Worm (Caenorhabditis elegans) whole organism, young adult: ENCODE measurements around the gene hadb-1.

ENCODE experiments used
- B0261.1 ChIP-seq: sonication (generic microtip); optimal IDR thresholded peaks from 2 replicates; lab custom pipeline; 2016; ENCODE audit warnings: mild to moderate bottlenecking, missing genetic modification characterization, moderate library complexity, missing compliant biosample characterization
- C17E4.6 ChIP-seq: fragments of 200-800 bp; sonication (Bioruptor generic); IDR thresholded peaks from 2 replicates; pipeline ENCODE4 v1.3.6; 2022; ENCODE audit warnings: missing genetic modification reagents, missing genetic modification characterization, missing compliant biosample characterization
- D2030.7 ChIP-seq: fragments of 200-800 bp; sonication (Bioruptor generic); IDR thresholded peaks from 2 replicates; pipeline ENCODE4 v1.3.6; 2022; ENCODE audit warnings: missing genetic modification reagents, missing genetic modification characterization, missing compliant biosample characterization
- F37B4.10 ChIP-seq: fragments of 200-800 bp; sonication (Bioruptor generic); IDR thresholded peaks from 2 replicates; pipeline ENCODE4 v1.3.6; 2022; ENCODE audit warnings: missing genetic modification characterization, missing compliant biosample characterization
- F39B2.1 ChIP-seq: fragments of 200-800 bp; sonication (Bioruptor generic); IDR thresholded peaks from 2 replicates; pipeline ENCODE4 v1.3.6; 2022; ENCODE audit warnings: missing genetic modification reagents, missing genetic modification characterization, missing compliant biosample characterization
- F49E8.2 ChIP-seq: sonication (generic microtip); optimal IDR thresholded peaks from 3 replicates; lab custom pipeline; 2017; ENCODE audit warnings: missing genetic modification characterization, mild to moderate bottlenecking, missing compliant biosample characterization, antibody characterized with exemption, moderate library complexity; ENCODE audit not compliant: insufficient read depth
- F52B5.7 ChIP-seq: sonication (generic microtip); optimal IDR thresholded peaks from 2 replicates; lab custom pipeline; 2016; ENCODE audit warnings: mild to moderate bottlenecking, missing genetic modification characterization, missing compliant biosample characterization
- F55B11.4 ChIP-seq: sonication (generic microtip); optimal IDR thresholded peaks from 2 replicates; lab custom pipeline; 2016; ENCODE audit warnings: missing compliant biosample characterization, missing genetic modification characterization, borderline replicate concordance; ENCODE audit not compliant: insufficient read depth
- F57A8.1 ChIP-seq: fragments of 200-800 bp; sonication (Bioruptor generic); optimal IDR thresholded peaks from 2 replicates; lab custom pipeline; 2018; ENCODE audit warnings: mild to moderate bottlenecking, missing genetic modification characterization, moderate library complexity, missing compliant biosample characterization
- K12H6.12 ChIP-seq: fragments of 200-800 bp; sonication (Bioruptor generic); optimal IDR thresholded peaks from 2 replicates; lab custom pipeline; 2018; ENCODE audit warnings: mild to moderate bottlenecking, missing genetic modification characterization, missing compliant biosample characterization
- Y53F4B.3 ChIP-seq: fragments of 200-800 bp; sonication (Bioruptor generic); IDR thresholded peaks from 2 replicates; pipeline ENCODE4 v1.3.6; 2022; ENCODE audit warnings: missing genetic modification reagents, missing genetic modification characterization, missing compliant biosample characterization
- Y67H2A.10 ChIP-seq: fragments of 200-800 bp; sonication (Bioruptor generic); conservative IDR thresholded peaks from 2 replicates; pipeline ENCODE4 v1.3.6; 2022; ENCODE audit warnings: missing genetic modification reagents, missing genetic modification characterization, missing compliant biosample characterization
- ZK185.1 ChIP-seq: sonication (generic microtip); optimal IDR thresholded peaks from 2 replicates; lab custom pipeline; 2016; ENCODE audit warnings: mild to moderate bottlenecking, missing genetic modification characterization, missing compliant biosample characterization; ENCODE audit not compliant: poor library complexity, severe bottlenecking
- akir-1 ChIP-seq: fragments of 200-800 bp; sonication (Bioruptor generic); optimal IDR thresholded peaks from 2 replicates; lab custom pipeline; 2018; ENCODE audit warnings: mild to moderate bottlenecking, missing genetic modification characterization, moderate library complexity, missing compliant biosample characterization
- ama-1 ChIP-seq, 3 experiments: fragments of 150-350 bp in 1 of 3; sonication (generic microtip) in 2 of 3; optimal IDR thresholded peaks; 2 replicates each; lab custom pipeline; 2014 to 2018; ENCODE audit warnings: missing biosample characterization in 2 of 3, missing genetic modification characterization in 2 of 3, missing genetic modification reagents in 2 of 3
- aptf-3 ChIP-seq: fragments of 200-800 bp; sonication (Bioruptor generic); IDR thresholded peaks from 2 replicates; pipeline ENCODE4 v1.3.6; 2022; ENCODE audit warnings: missing genetic modification characterization, missing compliant biosample characterization
- ceh-100 ChIP-seq: fragments of 200-800 bp; sonication (Bioruptor generic); IDR thresholded peaks from 2 replicates; pipeline ENCODE4 v1.3.6; 2022; ENCODE audit warnings: missing genetic modification reagents, missing genetic modification characterization, missing compliant biosample characterization
- ceh-58 ChIP-seq: fragments of 200-800 bp; sonication (Bioruptor generic); IDR thresholded peaks from 2 replicates; pipeline ENCODE4 v1.3.6; 2022; ENCODE audit warnings: missing genetic modification characterization, missing compliant biosample characterization
- chd-7 ChIP-seq: sonication (generic microtip); optimal IDR thresholded peaks from 2 replicates; lab custom pipeline; 2016; ENCODE audit warnings: mild to moderate bottlenecking, missing genetic modification characterization, moderate library complexity, missing compliant biosample characterization
- dpl-1 ChIP-seq: fragments of 150-350 bp; optimal IDR thresholded peaks from 2 replicates; lab custom pipeline; 2014; ENCODE audit warnings: missing biosample characterization, missing genetic modification reagents, missing genetic modification characterization
- efl-1 ChIP-seq: fragments of 150-350 bp; optimal IDR thresholded peaks from 2 replicates; lab custom pipeline; 2014; ENCODE audit warnings: missing biosample characterization, missing genetic modification reagents, missing genetic modification characterization
- egl-18 ChIP-seq: fragments of 200-800 bp; sonication (Bioruptor generic); IDR thresholded peaks from 2 replicates; pipeline ENCODE4 v1.3.6; 2022; ENCODE audit warnings: missing genetic modification reagents, missing genetic modification characterization, missing compliant biosample characterization
- egl-44 ChIP-seq: fragments of 200-800 bp; sonication (Bioruptor generic); IDR thresholded peaks from 2 replicates; pipeline ENCODE4 v1.3.6; 2022; ENCODE audit warnings: missing genetic modification reagents, missing genetic modification characterization, missing compliant biosample characterization
- fkh-3 ChIP-seq: sonication (generic microtip); optimal IDR thresholded peaks from 2 replicates; lab custom pipeline; 2016; ENCODE audit warnings: mild to moderate bottlenecking, missing genetic modification characterization, missing compliant biosample characterization
- hlh-12 ChIP-seq: sonication (generic microtip); optimal IDR thresholded peaks from 2 replicates; lab custom pipeline; 2016; ENCODE audit warnings: missing genetic modification characterization, missing compliant biosample characterization
- hlh-26 ChIP-seq: fragments of 200-800 bp; sonication (Bioruptor generic); conservative IDR thresholded peaks from 2 replicates; pipeline ENCODE4 v1.3.6; 2022; ENCODE audit warnings: missing genetic modification reagents, missing genetic modification characterization, missing compliant biosample characterization
- hrde-1 ChIP-seq: sonication (generic microtip); optimal IDR thresholded peaks from 2 replicates; lab custom pipeline; 2016; ENCODE audit warnings: missing genetic modification characterization, mild to moderate bottlenecking, missing compliant biosample characterization, moderate library complexity, missing genotype, missing genetic modification reagents, borderline replicate concordance
- let-526 ChIP-seq: fragments of 200-800 bp; sonication (Bioruptor generic); IDR thresholded peaks from 2 replicates; pipeline ENCODE4 v1.3.6; 2022; ENCODE audit warnings: missing genetic modification reagents, missing genetic modification characterization, missing compliant biosample characterization
- lin-26 ChIP-seq: fragments of 200-800 bp; sonication (Bioruptor generic); IDR thresholded peaks from 2 replicates; pipeline ENCODE4 v1.3.6; 2022; ENCODE audit warnings: missing genetic modification reagents, missing genetic modification characterization, missing compliant biosample characterization
- lin-40 ChIP-seq: sonication (generic microtip); optimal IDR thresholded peaks from 2 replicates; lab custom pipeline; 2016; ENCODE audit warnings: missing genetic modification characterization, mild to moderate bottlenecking, missing compliant biosample characterization, missing genotype, missing genetic modification reagents
- lsl-1 ChIP-seq: fragments of 200-800 bp; sonication (Bioruptor generic); optimal IDR thresholded peaks from 2 replicates; lab custom pipeline; 2018; ENCODE audit warnings: mild to moderate bottlenecking, missing genetic modification characterization, moderate library complexity, missing compliant biosample characterization
- madf-8 ChIP-seq: fragments of 200-800 bp; sonication (Bioruptor generic); conservative IDR thresholded peaks from 2 replicates; pipeline ENCODE4 v1.3.6; 2022; ENCODE audit warnings: missing genetic modification reagents, missing genetic modification characterization, missing compliant biosample characterization
- mcd-1 ChIP-seq: fragments of 200-800 bp; sonication (Bioruptor generic); IDR thresholded peaks from 2 replicates; pipeline ENCODE4 v1.3.6; 2022; ENCODE audit warnings: missing genetic modification reagents, missing genetic modification characterization, missing compliant biosample characterization
- nfya-1 ChIP-seq: sonication (generic microtip); optimal IDR thresholded peaks from 2 replicates; lab custom pipeline; 2017; ENCODE audit warnings: antibody characterized with exemption, missing compliant biosample characterization, missing genetic modification characterization, borderline replicate concordance; ENCODE audit not compliant: insufficient read depth
- nfyb-1 ChIP-seq: fragments of 200-800 bp; sonication (Bioruptor generic); IDR thresholded peaks from 2 replicates; pipeline ENCODE4 v1.3.6; 2022; ENCODE audit warnings: missing genetic modification reagents, missing genetic modification characterization, missing compliant biosample characterization
- nhr-120 ChIP-seq: fragments of 200-800 bp; sonication (Bioruptor generic); IDR thresholded peaks from 2 replicates; pipeline ENCODE4 v1.3.6; 2022; ENCODE audit warnings: missing genetic modification characterization, missing compliant biosample characterization
- nhr-179 ChIP-seq: sonication (generic microtip); optimal IDR thresholded peaks from 2 replicates; lab custom pipeline; 2016; ENCODE audit warnings: mild to moderate bottlenecking, missing genetic modification characterization, missing compliant biosample characterization
- nhr-27 ChIP-seq: fragments of 200-800 bp; sonication (Bioruptor generic); optimal IDR thresholded peaks from 2 replicates; lab custom pipeline; 2018; ENCODE audit warnings: mild to moderate bottlenecking, missing genetic modification characterization, moderate library complexity, missing compliant biosample characterization
- rcor-1 ChIP-seq: fragments of 200-800 bp; sonication (Bioruptor generic); IDR thresholded peaks from 2 replicates; pipeline ENCODE4 v1.3.6; 2022; ENCODE audit warnings: missing genetic modification reagents, missing genetic modification characterization, missing compliant biosample characterization
- rec-8 ChIP-seq, 2 experiments: sonication (generic microtip); optimal IDR thresholded peaks; 2 replicates each; lab custom pipeline; 2016; ENCODE audit warnings: mild to moderate bottlenecking in 2 of 2, missing genetic modification characterization in 2 of 2, missing genetic modification reagents in 2 of 2, missing genotype in 2 of 2, missing biosample characterization in 1 of 2, missing compliant biosample characterization in 1 of 2, moderate library complexity in 1 of 2
- repo-1 ChIP-seq: sonication (generic microtip); optimal IDR thresholded peaks from 2 replicates; lab custom pipeline; 2017; ENCODE audit warnings: mild to moderate bottlenecking, missing genetic modification characterization, missing compliant biosample characterization
- rpc-1 ChIP-seq, 2 experiments: fragments of 150-350 bp in 1 of 2; sonication (generic microtip) in 1 of 2; optimal IDR thresholded peaks; 2 replicates each; lab custom pipeline; 2014 to 2018; ENCODE audit warnings: missing biosample characterization in 1 of 2, missing genetic modification characterization in 1 of 2, missing genetic modification reagents in 1 of 2, missing genotype in 1 of 2
- snpc-3.4 ChIP-seq: sonication (generic microtip); optimal IDR thresholded peaks from 2 replicates; lab custom pipeline; 2017; ENCODE audit warnings: missing genetic modification characterization, mild to moderate bottlenecking, missing compliant biosample characterization, antibody characterized with exemption, moderate library complexity, missing genotype, missing genetic modification reagents
- somi-1 ChIP-seq: fragments of 200-800 bp; sonication (Bioruptor generic); optimal IDR thresholded peaks from 2 replicates; lab custom pipeline; 2018; ENCODE audit warnings: mild to moderate bottlenecking, missing genetic modification characterization, missing compliant biosample characterization
- xnd-1 ChIP-seq: sonication (generic microtip); optimal IDR thresholded peaks from 2 replicates; lab custom pipeline; 2016; ENCODE audit warnings: missing genotype, missing genetic modification reagents, missing genetic modification characterization, missing compliant biosample characterization
- zfh-2 ChIP-seq: fragments of 200-800 bp; sonication (Bioruptor generic); conservative IDR thresholded peaks from 2 replicates; pipeline ENCODE4 v1.3.6; 2022; ENCODE audit warnings: missing genetic modification reagents, missing genetic modification characterization, missing compliant biosample characterization
- ztf-6 ChIP-seq: fragments of 200-800 bp; sonication (Bioruptor generic); IDR thresholded peaks from 2 replicates; pipeline ENCODE4 v1.3.6; 2022; ENCODE audit warnings: missing genetic modification reagents, missing genetic modification characterization, missing compliant biosample characterization

The hadb-1 gene

ce11 chrIII:8678371-8678770 lies 9.9 kb downstream of the hadb-1 start (continued):
- TF ChIP-seq ceh-100 (peak; percentile 55), rec-8 (tag; optimal IDR thresholded peaks at IDR 0.05; lab: Kevin White, UChicago) (peak; percentile 42 to 85), xnd-1 (peak; percentile 12), akir-1 (peak; percentile 47), hrde-1 (tag; lab: Kevin White, UChicago) (peak; percentile 75), repo-1 (tag; lab: Kevin White, UChicago) (peak; percentile 66), F39B2.1 (GFP tag; lab: Robert Waterston, UW) (no peak), egl-44 (GFP tag; lab: Robert Waterston, UW) (peak; percentile 75; the same call in 1 of the 2 replicates), snpc-3.4 (tag; lab: Kevin White, UChicago) (peak; percentile 53), somi-1 (GFP tag; lab: Kevin White, UChicago) (peak; percentile 54), nhr-120 (GFP tag; lab: Robert Waterston, UW) (no peak), Y53F4B.3 (GFP tag; lab: Robert Waterston, UW) (no peak), mcd-1 (GFP tag; lab: Robert Waterston, UW) (peak; percentile 75), aptf-3 (GFP tag; lab: Robert Waterston, UW) (peak; percentile 68; the same call in 1 of the 2 replicates), fkh-3 (tag; lab: Kevin White, UChicago) (no peak), lin-26 (GFP tag; lab: Robert Waterston, UW) (peak; percentile 94), ceh-58 (GFP tag; lab: Robert Waterston, UW) (no peak), madf-8 (GFP tag; lab: Robert Waterston, UW) (peak; percentile 32; the same call in 1 of the 2 replicates), nhr-179 (tag; lab: Kevin White, UChicago) (no peak), egl-18 (GFP tag; lab: Robert Waterston, UW) (no peak), rcor-1 (GFP tag; lab: Robert Waterston, UW) (peak; percentile 60; the same call in 1 of the 2 replicates), zfh-2 (no peak), dpl-1 (GFP tag; lab: Kevin White, UChicago) (peak; percentile 11), hlh-12 (tag; lab: Kevin White, UChicago) (peak; percentile 69), F49E8.2 (peak; percentile 65), nhr-27 (tag; lab: Kevin White, UChicago) (no peak), F37B4.10 (no peak), rpc-1 (optimal IDR thresholded peaks at IDR 0.05; lab: Kevin White, UChicago) (peak; percentile 90), rpc-1 (tag; optimal IDR thresholded peaks at IDR 0.05; lab: Kevin White, UChicago) (peak; percentile 92), let-526 (GFP tag; lab: Robert Waterston, UW) (peak; percentile 78), lsl-1 (GFP tag; lab: Kevin White, UChicago) (peak; percentile 37), D2030.7 (peak; percentile 61), C17E4.6 (GFP tag; lab: Robert Waterston, UW) (no peak), Y67H2A.10 (GFP tag; lab: Robert Waterston, UW) (no peak), F57A8.1 (peak; percentile 15), chd-7 (tag; lab: Kevin White, UChicago) (peak; percentile 68), ama-1 (optimal IDR thresholded peaks at IDR 0.05; lab: Kevin White, UChicago) (no peak), ama-1 (GFP tag; optimal IDR thresholded peaks at IDR 0.05; lab: Kevin White, UChicago) (peak; percentile 70 to 89), nfya-1 (no peak), F55B11.4 (no peak), efl-1 (peak; percentile 39), F52B5.7 (tag; lab: Kevin White, UChicago) (peak; percentile 59), B0261.1 (tag; lab: Kevin White, UChicago) (peak; percentile 95), hlh-26 (no peak), ztf-6 (GFP tag; lab: Robert Waterston, UW) (peak; percentile 36; the same call in 1 of the 2 replicates), nfyb-1 (peak; percentile 84), lin-40 (tag; lab: Kevin White, UChicago) (peak; percentile 75), K12H6.12 (peak; percentile 63), ZK185.1 (tag; lab: Kevin White, UChicago) (peak; percentile 93)
